Fruit fly (Drosophila melanogaster) whole organism, adult: Measurements from ENCODE around the gene CG6441.

ENCODE experiments used
- CG11617 ChIP-seq: fragments of 200-800 bp; sonication (Bioruptor generic); optimal IDR thresholded peaks from 2 replicates; lab custom pipeline; 2017; ENCODE audit warnings: mild to moderate bottlenecking, missing biosample characterization, missing genetic modification reagents, missing genetic modification characterization
- CG33017 ChIP-seq: fragments of 200-800 bp; sonication (Bioruptor generic); optimal IDR thresholded peaks from 2 replicates; lab custom pipeline; 2018; ENCODE audit warnings: missing biosample characterization, mild to moderate bottlenecking, missing genetic modification characterization, moderate library complexity
- CG5204 ChIP-seq: fragments of 200-800 bp; sonication (Bioruptor generic); optimal IDR thresholded peaks from 2 replicates; lab custom pipeline; 2016; ENCODE audit warnings: missing biosample characterization, missing genetic modification characterization
- Clk ChIP-seq: fragments of 200-800 bp; sonication (Bioruptor generic); optimal IDR thresholded peaks from 2 replicates; lab custom pipeline; 2017; ENCODE audit warnings: missing biosample characterization, missing genetic modification characterization
- Crg-1 ChIP-seq: fragments of 200-800 bp; sonication (Bioruptor generic); optimal IDR thresholded peaks from 2 replicates; lab custom pipeline; 2016; ENCODE audit warnings: missing biosample characterization, missing genetic modification characterization
- Hr96 ChIP-seq: fragments of 200-800 bp; sonication (Bioruptor generic); optimal IDR thresholded peaks from 2 replicates; lab custom pipeline; 2016; ENCODE audit warnings: missing biosample characterization, missing genetic modification characterization
- Mnt ChIP-seq: fragments of 200-800 bp; sonication (Bioruptor generic); optimal IDR thresholded peaks from 2 replicates; lab custom pipeline; 2016; ENCODE audit warnings: missing biosample characterization, mild to moderate bottlenecking, missing genetic modification characterization
- bab1 ChIP-seq: fragments of 200-800 bp; sonication (Bioruptor generic); optimal IDR thresholded peaks from 3 replicates; lab custom pipeline; 2019; ENCODE audit warnings: missing biosample characterization, mild to moderate bottlenecking, missing genetic modification characterization, moderate library complexity
- cic ChIP-seq: fragments of 200-800 bp; sonication (Bioruptor generic); optimal IDR thresholded peaks from 2 replicates; lab custom pipeline; 2017; ENCODE audit warnings: missing biosample characterization, mild to moderate bottlenecking, missing genetic modification characterization, moderate library complexity
- cnc ChIP-seq, 2 experiments: fragments of >200 bp; optimal IDR thresholded peaks; 2 replicates each; lab custom pipeline; 2017
- kay ChIP-seq: fragments of 200-800 bp; sonication (Bioruptor generic); peaks from one replicate; lab custom pipeline; 2016; ENCODE audit warnings: missing biosample characterization, missing genetic modification characterization, borderline replicate concordance
- ovo ChIP-seq: fragments of 200-800 bp; sonication (Bioruptor generic); optimal IDR thresholded peaks from 2 replicates; lab custom pipeline; 2016; ENCODE audit warnings: missing biosample characterization, missing genetic modification characterization
- pad ChIP-seq: fragments of 200-800 bp; sonication (Bioruptor generic); optimal IDR thresholded peaks from 3 replicates; lab custom pipeline; 2017; ENCODE audit warnings: missing biosample characterization, missing genetic modification characterization, mild to moderate bottlenecking, moderate library complexity, missing genetic modification reagents
- tj ChIP-seq: fragments of 200-800 bp; sonication (Bioruptor generic); optimal IDR thresholded peaks from 3 replicates; lab custom pipeline; 2017; ENCODE audit warnings: missing biosample characterization, mild to moderate bottlenecking, missing genetic modification characterization, moderate library complexity

DNA sequence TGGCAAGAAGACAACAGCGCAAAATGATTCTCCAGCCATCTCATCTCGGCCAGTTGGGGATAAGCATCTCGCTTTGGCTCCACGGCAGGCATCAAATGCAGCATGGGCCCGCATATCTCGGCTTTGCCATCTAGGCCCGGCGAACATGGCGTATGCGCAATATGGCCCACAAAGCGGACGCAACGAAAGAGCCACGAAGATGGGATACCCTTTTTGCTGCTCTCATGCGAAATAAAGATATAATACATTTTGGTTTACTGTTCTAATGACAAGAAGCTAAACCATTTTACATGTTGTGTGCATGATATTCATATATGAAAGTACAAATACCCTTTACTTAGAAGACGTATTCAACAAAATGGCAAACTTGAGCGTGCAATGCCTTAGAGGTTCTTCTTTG is 48.2 kb downstream of the CG6441 start:
- TF ChIP-seq pad (no peak), CG11617 (no peak), CG5204 (GFP tag; lab: Kevin White, UChicago) (no peak), Crg-1 (no peak), Mnt (GFP tag; lab: Kevin White, UChicago) (no peak), Hr96 (GFP tag; lab: Kevin White, UChicago) (no peak), ovo (GFP tag; lab: Kevin White, UChicago) (no peak), kay (GFP tag; lab: Kevin White, UChicago) (no peak), cic (GFP tag; lab: Kevin White, UChicago) (no peak), CG33017 (tag; lab: Kevin White, UChicago) (no peak), Clk (GFP tag; lab: Kevin White, UChicago) (no peak), tj (GFP tag; lab: Kevin White, UChicago) (no peak), cnc (optimal IDR thresholded peaks at IDR 0.05; lab: Kevin White, UChicago) (no peak), bab1 (GFP tag; lab: Kevin White, UChicago) (no peak)
